Fruit fly (Drosophila melanogaster): Measurements from ENCODE around the gene LManI.

LManI gene

dm6 chr2L:10439174-10439573 is 17.9 kb downstream of the LManI start, which contains the start of gene Nse4 (continued):
- TF ChIP-seq slou (GFP tag; optimal IDR thresholded peaks at IDR 0.05) (no peak), Tbp (GFP tag; optimal IDR thresholded peaks at IDR 0.05) (no peak), vfl (GFP tag; optimal IDR thresholded peaks at IDR 0.05) (no peak), cad (GFP tag; optimal IDR thresholded peaks at IDR 0.05) (no peak), MTF-1 (GFP tag; optimal IDR thresholded peaks at IDR 0.05; ENCODE audit: borderline replicate concordance) (no peak), CG2875 (GFP tag; optimal IDR thresholded peaks at IDR 0.05) (no peak), CG12769 (tag; optimal IDR thresholded peaks at IDR 0.05) (no peak), hth (optimal IDR thresholded peaks at IDR 0.05) (no peak), mam (GFP tag; optimal IDR thresholded peaks at IDR 0.05) (no peak), CG12942 (GFP tag; optimal IDR thresholded peaks at IDR 0.05) (no peak), E2f2 (GFP tag; IDR thresholded peaks at IDR 0.05) (peak; percentile 87), Xbp1 (GFP tag; optimal IDR thresholded peaks at IDR 0.05) (no peak), pita (GFP tag; optimal IDR thresholded peaks at IDR 0.05) (no peak), CG9876 (GFP tag; optimal IDR thresholded peaks at IDR 0.05) (no peak), zf30C (GFP tag; optimal IDR thresholded peaks at IDR 0.05) (no peak), CG13894 (tag; optimal IDR thresholded peaks at IDR 0.05) (no peak), ap (GFP tag; IDR thresholded peaks at IDR 0.05) (no peak), CG1024 (GFP tag; IDR thresholded peaks at IDR 0.05) (peak; percentile 86), CG10209 (GFP tag; optimal IDR thresholded peaks at IDR 0.05) (no peak), CG7963 (GFP tag; IDR thresholded peaks at IDR 0.05; ENCODE audit: partially characterized antibody) (peak; percentile 90), nmo (GFP tag; optimal IDR thresholded peaks at IDR 0.05) (peak; percentile 15), Rfx (GFP tag; IDR thresholded peaks at IDR 0.05) (no peak), zen (tag; optimal IDR thresholded peaks at IDR 0.05) (peak; percentile 15), fd3F (GFP tag; optimal IDR thresholded peaks at IDR 0.05) (no peak), CG2889 (GFP tag; IDR thresholded peaks at IDR 0.05) (no peak), CG5953 (GFP tag; IDR thresholded peaks at IDR 0.05) (no peak), CG7987 (GFP tag; optimal IDR thresholded peaks at IDR 0.05) (no peak), CG3995 (GFP tag; optimal IDR thresholded peaks at IDR 0.05) (no peak), CkIIα-i1 (GFP tag; IDR thresholded peaks at IDR 0.05) (no peak), grau (tag; optimal IDR thresholded peaks at IDR 0.05) (no peak), CG10543 (GFP tag; optimal IDR thresholded peaks at IDR 0.05) (no peak), pfk (GFP tag; optimal IDR thresholded peaks at IDR 0.05) (peak; percentile 70), Hmx (GFP tag; optimal IDR thresholded peaks at IDR 0.05) (no peak), CG8388 (GFP tag; optimal IDR thresholded peaks at IDR 0.05) (no peak), Chrac-16 (GFP tag; optimal IDR thresholded peaks at IDR 0.05) (no peak), Antp (GFP tag; optimal IDR thresholded peaks at IDR 0.05) (no peak), corto (GFP tag; optimal IDR thresholded peaks at IDR 0.05) (no peak), gro (GFP tag; optimal IDR thresholded peaks at IDR 0.05) (no peak), onecut (GFP tag; IDR thresholded peaks at IDR 0.05) (no peak), GATAe (GFP tag; conservative IDR thresholded peaks at IDR 0.05) (no peak), CHES-1-like (GFP tag; optimal IDR thresholded peaks at IDR 0.05) (no peak), Adf1 (GFP tag; IDR thresholded peaks at IDR 0.05) (no peak), CG43689 (GFP tag; IDR thresholded peaks at IDR 0.05) (no peak), bigmax (GFP tag; optimal IDR thresholded peaks at IDR 0.05) (no peak), her (GFP tag; optimal IDR thresholded peaks at IDR 0.05) (no peak), HLH4C (GFP tag; IDR thresholded peaks at IDR 0.05; ENCODE audit: partially characterized antibody) (peak; percentile 94), CG1603 (tag; optimal IDR thresholded peaks at IDR 0.05) (peak; percentile 99), Hsf (GFP tag; optimal IDR thresholded peaks at IDR 0.05) (no peak), Ets97D (GFP tag; optimal IDR thresholded peaks at IDR 0.05) (peak; percentile 23), bsh (GFP tag; optimal IDR thresholded peaks at IDR 0.05) (no peak), B-H1 (GFP tag; IDR thresholded peaks at IDR 0.05) (no peak), Bgb (GFP tag; IDR thresholded peaks at IDR 0.05; ENCODE audit: partially characterized antibody) (peak; percentile 91)

Data from whole organism, embryonic.